Worm (Caenorhabditis elegans) whole organism, L4 larva: Measurements from ENCODE around the gene ugt-15.

Experiments
- ZK546.5 ChIP-seq, 2 experiments: sonication (generic microtip); optimal IDR thresholded peaks; 2 replicates each; lab custom pipeline; 2017; ENCODE audit warnings: missing biosample characterization in 2 of 2, missing genetic modification characterization in 2 of 2
- ceh-32 ChIP-seq: sonication (generic microtip); optimal IDR thresholded peaks from 2 replicates; lab custom pipeline; 2016; ENCODE audit warnings: mild to moderate bottlenecking, missing genetic modification characterization, missing compliant biosample characterization; ENCODE audit not compliant: poor library complexity
- ceh-82 ChIP-seq: sonication (generic microtip); optimal IDR thresholded peaks from 2 replicates; lab custom pipeline; 2017; ENCODE audit warnings: missing biosample characterization, missing genetic modification characterization
- unc-130 ChIP-seq: sonication (generic microtip); optimal IDR thresholded peaks from 2 replicates; lab custom pipeline; 2016; ENCODE audit warnings: missing genetic modification reagents, missing genetic modification characterization, missing compliant biosample characterization

- TF ChIP-seq ZK546.5 (tag; optimal IDR thresholded peaks at IDR 0.05; lab: Kevin White, UChicago) (no peak), unc-130 (no peak), ceh-32 (tag; lab: Kevin White, UChicago) (no peak), ceh-82 (tag; lab: Kevin White, UChicago) (no peak)
These were observed 38.9 kb upstream of the ugt-15 start, which contains the start of gene srbc-44 for ce11 chrV:12788451-12788850.
